Worm (Caenorhabditis elegans) whole organism, L3 larva: ENCODE data around the gene nsy-1.

Source experiments
- fkh-10 ChIP-seq: sonication (generic microtip); optimal IDR thresholded peaks from 2 replicates; lab custom pipeline; 2017; ENCODE audit warnings: missing biosample characterization, missing genetic modification reagents, missing genetic modification characterization
- mdl-1 ChIP-seq: fragments of 150-350 bp; optimal IDR thresholded peaks from 2 replicates; lab custom pipeline; 2014; ENCODE audit warnings: missing biosample characterization, missing genetic modification characterization
- nhr-11 ChIP-seq: fragments of 150-350 bp; optimal IDR thresholded peaks from 2 replicates; lab custom pipeline; 2014; ENCODE audit warnings: missing biosample characterization, missing genetic modification characterization
- nhr-237 ChIP-seq: fragments of 150-350 bp; optimal IDR thresholded peaks from 2 replicates; lab custom pipeline; 2014; ENCODE audit warnings: missing biosample characterization, missing genetic modification characterization
- tbx-2 ChIP-seq: sonication (generic microtip); optimal IDR thresholded peaks from 2 replicates; lab custom pipeline; 2016; ENCODE audit warnings: mild to moderate bottlenecking, missing genetic modification characterization, missing compliant biosample characterization

DNA sequence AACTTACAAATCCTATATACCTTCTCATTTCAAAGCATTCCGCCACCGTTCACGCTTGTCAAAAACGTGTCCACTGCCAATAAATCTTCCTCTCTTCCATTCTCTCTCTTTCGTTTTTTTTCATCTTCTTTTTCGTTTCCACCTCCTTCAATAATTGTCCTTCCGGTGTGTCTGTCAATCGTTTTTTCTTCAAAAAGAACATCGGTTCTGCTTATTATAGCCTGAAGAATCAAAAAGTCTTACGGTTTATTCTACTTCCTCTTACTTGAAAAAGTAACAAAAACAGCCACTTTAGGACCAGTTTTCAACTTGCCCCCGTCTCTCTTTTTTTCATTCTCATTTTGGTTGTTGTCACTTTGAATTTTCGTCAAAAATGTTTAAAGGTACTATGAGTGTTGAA is 26.7 kb downstream of the nsy-1 start:
- TF ChIP-seq fkh-10 (GFP tag; lab: Kevin White, UChicago) (no peak), mdl-1 (tag; lab: Kevin White, UChicago) (no peak), tbx-2 (tag; lab: Kevin White, UChicago) (no peak), nhr-237 (no peak), nhr-11 (no peak)
